Worm (Caenorhabditis elegans) whole organism, dauer: Measurements from ENCODE around the gene AH10.4.

ENCODE experiments used
- unc-62 ChIP-seq: sonication (generic microtip); optimal IDR thresholded peaks from 2 replicates; lab custom pipeline; 2017; ENCODE audit warnings: missing biosample characterization, missing genetic modification reagents, missing genetic modification characterization

The AH10.4 gene

ce11 chrV:14123176-14123575 lies 14.5 kb downstream of the AH10.4 start:
- no peak for TF ChIP-seq unc-62 (GFP tag; lab: Kevin White, UChicago)

ce11 chrV:14120674-14121073 lies 17.0 kb downstream of the AH10.4 start:
- TF ChIP-seq unc-62 (GFP tag; lab: Kevin White, UChicago), result no peak

- no peak for TF ChIP-seq unc-62 (GFP tag; lab: Kevin White, UChicago)
These were observed 27.6 kb downstream of the AH10.4 start, which contains the start of gene H39E23.2 for ce11 chrV:14110042-14110441. TSS of gene H39E23.2 (plus strand) at chrV:14110342.

ce11 chrV:14107511-14107910 lies 30.2 kb downstream of the AH10.4 start, which contains the start of gene H39E23.3:
TSS of gene H39E23.3 (plus strand) at chrV:14107811.
- TF ChIP-seq unc-62 (GFP tag; lab: Kevin White, UChicago), result no peak

- TF ChIP-seq unc-62 (GFP tag; lab: Kevin White, UChicago), result no peak
These were observed 33.7 kb downstream of the AH10.4 start, which contains the start of gene D1086.9 for ce11 chrV:14103970-14104369. TSS of gene D1086.9 (plus strand) at chrV:14104270.

- no peak for TF ChIP-seq unc-62 (GFP tag; lab: Kevin White, UChicago)
These were observed 36.8 kb downstream of the AH10.4 start, which contains the start of gene D1086.12 for ce11 chrV:14100886-14101285. TSS of gene D1086.12 (plus strand) at chrV:14101186.

- TF ChIP-seq unc-62 (GFP tag; lab: Kevin White, UChicago), result no peak
These were observed 39.1 kb downstream of the AH10.4 start, which contains the start of the genes D1086.2 and D1086.1 for ce11 chrV:14098519-14098918. TSS of gene D1086.2 (minus strand) at chrV:14098668. TSS of gene D1086.1 (plus strand) at chrV:14098858.

- TF ChIP-seq unc-62 (GFP tag; lab: Kevin White, UChicago), result no peak
These were observed 40.3 kb downstream of the AH10.4 start for ce11 chrV:14097358-14097757.

- TF ChIP-seq unc-62 (GFP tag; lab: Kevin White, UChicago), result no peak
These were observed 42.7 kb downstream of the AH10.4 start for ce11 chrV:14094953-14095352.

ce11 chrV:14094546-14094945 lies 43.1 kb downstream of the AH10.4 start:
- no peak for TF ChIP-seq unc-62 (GFP tag; lab: Kevin White, UChicago)

ce11 chrV:14093805-14094204 lies 43.9 kb downstream of the AH10.4 start, which contains the start of gene D1086.8:
TSS of gene D1086.8 (plus strand) at chrV:14094105.
- TF ChIP-seq unc-62 (GFP tag; lab: Kevin White, UChicago), result no peak

ce11 chrV:14092403-14092802 lies 45.3 kb downstream of the AH10.4 start, which contains the start of gene D1086.3:
TSS of gene D1086.3 (plus strand) at chrV:14092792.
- no peak for TF ChIP-seq unc-62 (GFP tag; lab: Kevin White, UChicago)

ce11 chrV:14090309-14090967 lies 47.2 kb downstream of the AH10.4 start, which contains the start of the genes D1086.5 and him-5:
TSS of gene D1086.5 (minus strand) at chrV:14090359.
TSS of gene him-5 (plus strand) at chrV:14090426.
- TF ChIP-seq unc-62 (GFP tag; lab: Kevin White, UChicago), result no peak

- no peak for TF ChIP-seq unc-62 (GFP tag; lab: Kevin White, UChicago)
These were observed 49.6 kb downstream of the AH10.4 start, which contains the start of gene D1086.19 for ce11 chrV:14088051-14088450. TSS of gene D1086.19 (plus strand) at chrV:14088351.
